Fruit fly (Drosophila melanogaster) S2 (cell line): ENCODE measurements around the gene Mob3.

Experiments
- CG8478 ChIP-seq: fragments of >200 bp; optimal IDR thresholded peaks from 2 replicates; lab custom pipeline; 2018
- CTCF ChIP-seq, 2 experiments: fragments of >200 bp; optimal IDR thresholded peaks; 2 replicates each; lab custom pipeline; 2018

The Mob3 gene

DNA sequence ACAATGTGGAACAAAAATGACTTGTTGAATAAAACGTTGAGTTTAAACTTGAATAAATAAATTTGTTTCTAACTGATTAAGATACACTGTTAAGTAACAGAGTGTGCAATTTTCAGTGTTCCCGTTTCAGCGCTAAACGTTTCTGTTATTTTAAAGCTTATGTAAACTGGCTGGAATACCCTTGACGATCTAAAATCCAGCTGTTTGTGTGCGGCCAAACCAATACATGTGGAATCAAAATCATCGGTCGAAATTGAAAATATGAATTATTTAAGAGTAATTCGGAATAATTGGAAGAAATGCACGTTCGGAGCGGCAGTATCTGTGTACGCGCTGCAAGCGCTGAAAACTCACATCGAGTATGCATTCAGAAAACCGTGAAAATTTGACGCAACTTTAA lies 4.7 kb downstream of the Mob3 start, which contains the start of gene Mulk:
TSS of gene Mulk (plus strand) at position 198 of the 400 bp plus-strand sequence.
- TF ChIP-seq CTCF (optimal IDR thresholded peaks at IDR 0.05; lab: Kevin White, UChicago) = no peak
- TF ChIP-seq CG8478 (lab: Kevin White, UChicago) = no peak

DNA sequence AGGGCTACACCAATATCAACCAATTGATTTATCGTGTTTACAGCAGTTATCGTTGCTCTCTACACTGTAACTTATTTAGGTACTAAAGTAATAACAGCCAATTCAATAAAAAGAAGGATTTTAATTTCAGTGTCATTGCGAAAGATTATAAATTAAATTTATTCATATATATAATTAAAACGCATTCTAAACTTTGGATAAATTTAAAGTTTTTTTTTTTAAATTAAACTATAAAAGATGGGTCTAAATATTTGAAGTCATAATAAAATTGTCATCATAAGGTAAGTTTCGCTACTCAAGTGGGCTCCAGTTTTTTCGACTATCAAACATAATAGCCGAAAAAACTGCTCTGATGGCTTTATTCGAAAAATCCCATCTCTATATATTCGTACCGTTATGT lies 7.1 kb downstream of the Mob3 start, which contains the start of gene trk:
TSS of gene trk (minus strand) at position 101 of the 400 bp plus-strand sequence.
- no peak for TF ChIP-seq CTCF (optimal IDR thresholded peaks at IDR 0.05; lab: Kevin White, UChicago)
- no peak for TF ChIP-seq CG8478 (lab: Kevin White, UChicago)

dm6 chr2L:10276436-10276835 lies 11.3 kb downstream of the Mob3 start:
- no peak for TF ChIP-seq CG8478 (lab: Kevin White, UChicago)
- TF ChIP-seq CTCF (optimal IDR thresholded peaks at IDR 0.05; lab: Kevin White, UChicago) = no peak

- TF ChIP-seq CTCF (optimal IDR thresholded peaks at IDR 0.05; lab: Kevin White, UChicago) (no peak), CG8478 (lab: Kevin White, UChicago) (no peak)
These were observed 11.7 kb downstream of the Mob3 start for dm6 chr2L:10276846-10277245.

dm6 chr2L:10277362-10277761 lies 12.2 kb downstream of the Mob3 start:
- TF ChIP-seq CTCF (optimal IDR thresholded peaks at IDR 0.05; lab: Kevin White, UChicago) (peak in 1 of 2 experiments; percentile 9), CG8478 (lab: Kevin White, UChicago) (no peak)

DNA sequence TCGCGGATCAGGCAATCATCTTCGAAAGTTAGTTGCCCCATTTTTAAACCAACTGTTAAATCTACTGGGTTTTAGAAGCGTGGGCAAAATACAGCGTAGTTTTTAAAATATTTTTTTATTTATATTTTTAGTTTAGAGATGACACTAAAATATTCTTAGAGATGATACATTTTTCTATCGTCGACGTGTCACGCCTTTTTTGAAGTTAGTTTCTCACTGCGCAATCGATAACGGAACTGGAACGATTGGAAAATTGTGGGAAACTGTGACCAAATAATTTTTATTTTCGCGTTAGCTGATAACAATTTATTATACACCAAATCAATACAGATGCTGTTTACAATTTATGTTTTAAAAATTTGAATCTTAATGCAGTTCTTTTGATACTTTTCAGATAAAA lies 13.5 kb downstream of the Mob3 start, which contains the start of gene Utx:
TSS of gene Utx (minus strand) at position 154 of the 400 bp plus-strand sequence.
- TF ChIP-seq CTCF (optimal IDR thresholded peaks at IDR 0.05; lab: Kevin White, UChicago) (peak in 1 of 2 experiments; percentile 21), CG8478 (lab: Kevin White, UChicago) (no peak)

dm6 chr2L:10280772-10281171 lies 15.6 kb downstream of the Mob3 start, which contains the start of gene CG34043:
Gene CG34043, minus strand, starts transcription at chr2L:10280872.
- TF ChIP-seq CTCF (optimal IDR thresholded peaks at IDR 0.05; lab: Kevin White, UChicago) (no peak), CG8478 (lab: Kevin White, UChicago) (no peak)

DNA sequence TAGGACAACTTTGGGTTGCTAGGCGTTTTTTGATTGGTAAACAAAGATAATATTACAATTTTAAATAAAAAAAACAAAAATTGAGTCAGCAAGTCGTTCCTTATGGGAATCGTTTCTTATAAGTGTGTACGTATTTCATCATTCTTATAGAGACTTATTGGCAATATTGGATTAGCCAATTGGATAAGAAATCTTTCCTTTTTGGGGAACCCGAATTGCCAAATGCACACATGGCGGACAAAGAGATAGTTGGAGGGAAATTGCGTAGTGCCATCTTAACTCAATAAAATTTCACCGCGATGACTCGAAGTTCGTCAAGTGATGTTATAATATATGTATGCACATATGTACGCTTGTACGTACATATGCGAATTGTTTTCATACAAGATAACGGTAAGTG lies 26.1 kb downstream of the Mob3 start:
- no peak for TF ChIP-seq CTCF (optimal IDR thresholded peaks at IDR 0.05; lab: Kevin White, UChicago)
- no peak for TF ChIP-seq CG8478 (lab: Kevin White, UChicago)

DNA sequence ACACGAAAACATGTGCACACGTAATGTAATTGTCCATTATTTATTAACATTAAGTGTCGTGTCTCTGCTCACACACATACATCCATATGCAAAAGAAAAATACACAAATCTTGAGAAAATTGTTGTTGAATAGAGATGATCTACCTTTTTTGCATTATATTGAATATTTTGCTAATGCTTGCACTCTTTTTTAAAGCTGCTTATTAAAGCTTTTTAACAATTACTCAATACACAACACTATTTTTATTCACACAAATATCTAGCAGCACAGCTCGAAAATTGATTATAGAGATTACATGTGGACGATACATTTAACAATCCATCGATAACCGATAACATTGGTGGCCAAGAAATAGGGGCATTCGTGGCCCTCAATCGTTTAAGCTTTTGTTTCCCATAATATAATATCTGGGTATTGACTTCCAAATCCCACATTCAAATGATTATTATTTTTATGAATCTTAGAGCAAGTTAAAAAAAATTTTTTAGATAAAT lies 27.0 kb downstream of the Mob3 start, which contains the start of gene Ufd4:
TSS of gene Ufd4 (minus strand) at position 300 of the 495 bp plus-strand sequence.
- TF ChIP-seq CG8478 (lab: Kevin White, UChicago) = no peak
- no peak for TF ChIP-seq CTCF (optimal IDR thresholded peaks at IDR 0.05; lab: Kevin White, UChicago)

dm6 chr2L:10294798-10295669 lies 29.9 kb downstream of the Mob3 start, which contains the start of gene Hand:
Gene Hand, minus strand, starts transcription at chr2L:10295385.
- TF ChIP-seq CG8478 (lab: Kevin White, UChicago) (no peak), CTCF (optimal IDR thresholded peaks at IDR 0.05; lab: Kevin White, UChicago) (no peak)

- TF ChIP-seq CG8478 (lab: Kevin White, UChicago) (no peak), CTCF (optimal IDR thresholded peaks at IDR 0.05; lab: Kevin White, UChicago) (peak; percentile 19 to 40)
These were observed 33.2 kb downstream of the Mob3 start for dm6 chr2L:10298306-10298705.

dm6 chr2L:10299077-10299809 lies 34.1 kb downstream of the Mob3 start:
- TF ChIP-seq CTCF (optimal IDR thresholded peaks at IDR 0.05; lab: Kevin White, UChicago) = no peak
- no peak for TF ChIP-seq CG8478 (lab: Kevin White, UChicago)

DNA sequence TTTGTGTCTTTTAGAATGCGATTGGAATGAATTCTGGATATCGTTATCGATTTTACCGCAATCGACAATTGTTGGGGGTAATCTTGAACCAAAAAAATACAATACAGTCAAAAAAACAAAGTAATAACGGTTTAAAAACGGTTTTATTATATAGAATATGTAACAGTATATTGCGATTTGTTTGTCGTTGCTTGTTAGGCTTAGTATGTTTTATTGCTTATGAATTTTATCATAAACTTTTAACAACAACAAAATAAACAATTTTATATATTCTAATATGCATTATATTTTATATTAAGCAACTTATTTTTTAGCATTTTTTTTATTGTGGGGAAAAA lies 34.6 kb downstream of the Mob3 start, which contains the start of gene CYLD:
TSS of gene CYLD (minus strand) at position 38 of the 338 bp plus-strand sequence.
- TF ChIP-seq CG8478 (lab: Kevin White, UChicago) (no peak), CTCF (optimal IDR thresholded peaks at IDR 0.05; lab: Kevin White, UChicago) (no peak)

- TF ChIP-seq CTCF (optimal IDR thresholded peaks at IDR 0.05; lab: Kevin White, UChicago) (no peak), CG8478 (lab: Kevin White, UChicago) (no peak)
These were observed 36.8 kb downstream of the Mob3 start, which contains the start of gene CG13138 for dm6 chr2L:10301918-10302317. Gene CG13138, minus strand, starts transcription at chr2L:10302018.
